Worm (Caenorhabditis elegans) whole organism, mixed stage, embryonic: ENCODE results near the gene ZK896.1.

ENCODE experiments used
- M03D4.4 ChIP-seq: sonication (generic microtip); optimal IDR thresholded peaks from 2 replicates; lab custom pipeline; 2017; ENCODE audit warnings: mild to moderate bottlenecking, missing genetic modification characterization, missing compliant biosample characterization
- ces-1 ChIP-seq: fragments of 150-350 bp; optimal IDR thresholded peaks from 2 replicates; lab custom pipeline; 2014; ENCODE audit warnings: missing biosample characterization, missing genetic modification reagents, missing genetic modification characterization
- drap-1 ChIP-seq: fragments of 200-800 bp; sonication (Bioruptor generic); optimal IDR thresholded peaks from 3 replicates; lab custom pipeline; 2018; ENCODE audit warnings: mild to moderate bottlenecking, missing genetic modification characterization, missing compliant biosample characterization
- hlh-1 ChIP-seq: fragments of 150-350 bp; optimal IDR thresholded peaks from 2 replicates; lab custom pipeline; 2014; ENCODE audit warnings: missing biosample characterization, missing genetic modification reagents, missing genetic modification characterization
- lin-13 ChIP-seq: fragments of 150-350 bp; optimal IDR thresholded peaks from 2 replicates; lab custom pipeline; 2014; ENCODE audit warnings: missing biosample characterization, missing genetic modification characterization
- lin-32 ChIP-seq: fragments of 200-800 bp; sonication (Bioruptor generic); optimal IDR thresholded peaks from 2 replicates; lab custom pipeline; 2018; ENCODE audit warnings: mild to moderate bottlenecking, missing genetic modification characterization, missing compliant biosample characterization
- mep-1 ChIP-seq: fragments of 150-350 bp; optimal IDR thresholded peaks from 2 replicates; lab custom pipeline; 2017; ENCODE audit warnings: missing biosample characterization, missing genetic modification reagents, missing genetic modification characterization, inconsistent platforms
- nhr-237 ChIP-seq: fragments of 150-350 bp; optimal IDR thresholded peaks from 2 replicates; lab custom pipeline; 2014; ENCODE audit warnings: missing biosample characterization, missing genetic modification characterization
- nhr-76 ChIP-seq: sonication (generic microtip); optimal IDR thresholded peaks from 2 replicates; lab custom pipeline; 2017; ENCODE audit warnings: missing biosample characterization, missing genetic modification characterization
- pha-4 ChIP-seq: fragments of 150-350 bp; optimal IDR thresholded peaks from 2 replicates; lab custom pipeline; 2018; ENCODE audit warnings: missing biosample characterization, missing genetic modification reagents, missing genetic modification characterization
- snpc-4 ChIP-seq: fragments of 150-350 bp; optimal IDR thresholded peaks from 2 replicates; lab custom pipeline; 2014; ENCODE audit warnings: missing biosample characterization, missing genetic modification characterization
- unc-120 ChIP-seq: sonication (generic microtip); optimal IDR thresholded peaks from 2 replicates; lab custom pipeline; 2017; ENCODE audit warnings: missing genetic modification characterization, missing compliant biosample characterization; ENCODE audit not compliant: poor library complexity, severe bottlenecking
- unc-39 ChIP-seq: fragments of 150-350 bp; optimal IDR thresholded peaks from 2 replicates; lab custom pipeline; 2014; ENCODE audit warnings: missing biosample characterization, missing genetic modification characterization
- ztf-11 ChIP-seq: fragments of 150-350 bp; optimal IDR thresholded peaks from 2 replicates; lab custom pipeline; 2014; ENCODE audit warnings: missing biosample characterization, missing genetic modification characterization

DNA sequence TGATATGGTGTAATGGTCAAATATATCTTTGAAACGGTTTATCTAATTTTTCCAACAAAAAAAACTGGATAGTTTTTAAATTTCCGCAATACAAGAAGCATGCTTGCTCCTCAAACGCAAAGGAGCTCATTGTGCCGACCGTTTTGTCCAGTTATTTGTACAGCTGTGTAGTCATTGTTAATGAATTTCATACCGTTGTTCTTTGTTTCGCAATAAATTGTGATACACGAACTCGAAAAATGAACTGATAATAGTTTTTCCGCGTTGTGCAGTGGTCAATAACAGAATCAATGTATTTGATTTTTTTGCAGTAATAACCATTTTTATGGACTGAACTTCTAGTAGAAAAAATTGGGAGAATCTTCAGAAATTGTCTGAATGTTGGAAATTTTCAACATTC is 23.7 kb upstream of the ZK896.1 start:
- TF ChIP-seq ztf-11 (tag; lab: Kevin White, UChicago): no peak
- no peak for TF ChIP-seq snpc-4 (tag; lab: Kevin White, UChicago)
- no peak for TF ChIP-seq lin-32 (GFP tag; lab: Kevin White, UChicago)
- no peak for TF ChIP-seq unc-120
- no peak for TF ChIP-seq M03D4.4
- no peak for TF ChIP-seq lin-13 (tag; lab: Kevin White, UChicago)
- no peak for TF ChIP-seq drap-1 (GFP tag; lab: Kevin White, UChicago)
- no peak for TF ChIP-seq unc-39 (tag; lab: Kevin White, UChicago)
- TF ChIP-seq nhr-237 (tag; lab: Kevin White, UChicago): no peak
- no peak for TF ChIP-seq nhr-76 (tag; lab: Kevin White, UChicago)
- no peak for TF ChIP-seq hlh-1 (tag; lab: Kevin White, UChicago)
- TF ChIP-seq pha-4 (tag; lab: Kevin White, UChicago): no peak
- TF ChIP-seq mep-1 (tag; lab: Kevin White, UChicago): no peak
- no peak for TF ChIP-seq ces-1 (GFP tag; lab: Kevin White, UChicago)
